Worm (Caenorhabditis elegans) whole organism, L1 larva: Measurements from ENCODE around the gene srxa-7.

Source experiments
- alr-1 ChIP-seq: fragments of 200-800 bp; sonication (Bioruptor generic); optimal IDR thresholded peaks from 2 replicates; lab custom pipeline; 2018; ENCODE audit warnings: borderline replicate concordance, mild to moderate bottlenecking, missing genetic modification characterization, missing compliant biosample characterization
- lsy-2 ChIP-seq, 2 experiments: fragments of 150-350 bp; optimal IDR thresholded peaks; 2 replicates each; lab custom pipeline; 2014; ENCODE audit warnings: missing biosample characterization in 2 of 2, missing genetic modification characterization in 2 of 2
- sptf-1 ChIP-seq: fragments of 150-350 bp; optimal IDR thresholded peaks from 2 replicates; lab custom pipeline; 2014; ENCODE audit warnings: missing biosample characterization, missing genetic modification characterization
- sup-37 ChIP-seq: fragments of 200-800 bp; sonication (Bioruptor generic); optimal IDR thresholded peaks from 2 replicates; lab custom pipeline; 2018; ENCODE audit warnings: mild to moderate bottlenecking, missing genetic modification characterization, missing compliant biosample characterization
- unc-62 ChIP-seq: fragments of 150-350 bp; optimal IDR thresholded peaks from 2 replicates; lab custom pipeline; 2014; ENCODE audit warnings: missing biosample characterization, missing genetic modification reagents, missing genetic modification characterization
- ztf-11 ChIP-seq, 2 experiments: sonication (generic microtip); optimal IDR thresholded peaks; 2 replicates each; lab custom pipeline; 2016 to 2017; ENCODE audit warnings: missing genetic modification characterization in 2 of 2, missing biosample characterization in 1 of 2, missing compliant biosample characterization in 1 of 2

DNA sequence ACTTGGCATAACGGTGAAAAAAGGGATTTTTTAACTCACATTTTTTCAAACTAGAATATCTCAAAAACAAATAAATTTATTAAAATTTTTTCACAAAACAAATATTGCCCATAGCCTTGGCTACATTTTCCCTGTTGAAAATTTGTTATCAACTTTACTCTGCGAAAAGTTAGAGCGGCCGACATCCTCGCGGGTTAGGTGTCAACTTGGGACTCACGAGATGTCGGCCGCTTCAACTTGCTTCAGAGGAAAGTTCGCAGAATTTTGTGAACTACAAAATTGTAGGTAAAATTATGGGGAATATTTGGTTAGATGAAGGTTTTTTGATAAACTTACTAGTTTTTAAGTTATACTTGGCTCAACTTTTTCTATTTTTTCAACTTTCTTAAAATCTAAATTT lies 44.4 kb downstream of the srxa-7 start:
- no peak for TF ChIP-seq unc-62 (GFP tag; lab: Kevin White, UChicago)
- no peak for TF ChIP-seq lsy-2 (tag; optimal IDR thresholded peaks at IDR 0.05; lab: Kevin White, UChicago)
- TF ChIP-seq sup-37 (GFP tag; lab: Kevin White, UChicago): no peak
- no peak for TF ChIP-seq alr-1 (tag; lab: Kevin White, UChicago)
- TF ChIP-seq sptf-1 (tag; lab: Kevin White, UChicago): no peak
- no peak for TF ChIP-seq ztf-11 (tag; optimal IDR thresholded peaks at IDR 0.05; lab: Kevin White, UChicago)
